Worm (Caenorhabditis elegans): ENCODE measurements around the gene lsm-7.

- no peak for TF ChIP-seq mel-28 (tag; optimal IDR thresholded peaks at IDR 0.05; ENCODE audit: borderline replicate concordance)
- no peak for TF ChIP-seq madf-10 (tag; optimal IDR thresholded peaks at IDR 0.05)
- no peak for TF ChIP-seq ztf-25 (GFP tag; IDR thresholded peaks at IDR 0.05)
- TF ChIP-seq ets-4 (GFP tag; optimal IDR thresholded peaks at IDR 0.05): no peak
Measured at ce11 chrIV:10979689-10980088, 46.4 kb downstream of the lsm-7 start.

All from whole organism, young adult.